Worm (Caenorhabditis elegans): ENCODE measurements around the gene F58F12.3.

DNA sequence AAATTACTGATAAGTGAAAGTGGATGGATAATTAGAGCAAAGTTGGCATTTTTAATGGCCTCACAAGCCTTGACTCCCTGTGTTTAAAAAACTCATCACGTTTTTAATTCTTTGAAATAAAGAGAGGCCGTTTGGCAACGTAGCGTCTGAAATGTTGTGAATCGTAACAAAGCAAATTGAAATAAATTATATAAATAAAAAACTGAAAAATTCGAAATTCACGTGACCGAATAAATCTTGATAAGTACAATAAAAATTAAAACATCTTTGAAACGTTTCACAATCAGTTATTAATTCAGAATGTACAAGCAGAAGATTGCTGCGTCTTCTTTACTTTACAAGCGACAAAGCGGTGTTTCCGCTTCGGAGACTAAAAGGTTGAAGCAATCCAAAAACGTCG, 31.7 kb upstream of the F58F12.3 start, which contains the start of gene K03H9.3:
- no peak for TF ChIP-seq aly-2 (tag; optimal IDR thresholded peaks at IDR 0.05)
- no peak for TF ChIP-seq fos-1 (tag; optimal IDR thresholded peaks at IDR 0.05)
- no peak for TF ChIP-seq snpc-4 (tag; optimal IDR thresholded peaks at IDR 0.05)
